Worm (Caenorhabditis elegans) whole organism, L4 larva: ENCODE results near the gene T09A5.15.
A peak's percentile ranks its signal among the peaks of the same experiment; 100 is the strongest.

Experiments
- R02D3.7 ChIP-seq: fragments of 150-350 bp; sonication (generic microtip); optimal IDR thresholded peaks from 3 replicates; lab custom pipeline; 2014; ENCODE audit warnings: missing biosample characterization, missing genetic modification characterization
- Y48G9A.11 ChIP-seq: fragments of 200-800 bp; sonication (Bioruptor generic); IDR thresholded peaks from 2 replicates; pipeline ENCODE4 v1.3.6; 2022; ENCODE audit warnings: missing genetic modification reagents, missing genetic modification characterization, missing compliant biosample characterization
- aha-1 ChIP-seq: fragments of 150-350 bp; peaks from one replicate; lab custom pipeline; 2014; ENCODE audit warnings: missing biosample characterization, missing genetic modification characterization
- aly-2 ChIP-seq: sonication (generic microtip); optimal IDR thresholded peaks from 2 replicates; lab custom pipeline; 2018; ENCODE audit warnings: missing biosample characterization, missing genetic modification characterization
- ceh-44 ChIP-seq: fragments of 200-800 bp; sonication (Bioruptor generic); IDR thresholded peaks from 2 replicates; pipeline ENCODE4 v1.3.6; 2022; ENCODE audit warnings: missing genetic modification reagents, missing genetic modification characterization, missing compliant biosample characterization
- ceh-62 ChIP-seq: sonication (generic microtip); optimal IDR thresholded peaks from 2 replicates; lab custom pipeline; 2017; ENCODE audit warnings: missing biosample characterization, missing genetic modification characterization
- ceh-82 ChIP-seq: sonication (generic microtip); optimal IDR thresholded peaks from 2 replicates; lab custom pipeline; 2017; ENCODE audit warnings: missing biosample characterization, missing genetic modification characterization
- daf-8 ChIP-seq: fragments of 200-800 bp; sonication (Bioruptor generic); IDR thresholded peaks from 2 replicates; pipeline ENCODE4 v1.3.6; 2022; ENCODE audit warnings: missing genetic modification characterization, missing compliant biosample characterization
- dmd-8 ChIP-seq: fragments of 200-800 bp; sonication (Bioruptor generic); IDR thresholded peaks from 2 replicates; pipeline ENCODE4 v1.3.6; 2022; ENCODE audit warnings: missing genetic modification characterization, missing compliant biosample characterization
- fkh-10 ChIP-seq: fragments of 150-350 bp; optimal IDR thresholded peaks from 2 replicates; lab custom pipeline; 2014; ENCODE audit warnings: missing biosample characterization, missing genetic modification reagents, missing genetic modification characterization
- fos-1 ChIP-seq: fragments of 150-350 bp; optimal IDR thresholded peaks from 2 replicates; lab custom pipeline; 2014; ENCODE audit warnings: missing biosample characterization, missing genetic modification characterization
- hif-1 ChIP-seq, 2 experiments: sonication (generic microtip); optimal IDR thresholded peaks; 2 replicates each; lab custom pipeline; 2016 to 2017; ENCODE audit warnings: missing compliant biosample characterization in 2 of 2, missing genetic modification characterization in 2 of 2, missing genetic modification reagents in 2 of 2, missing genotype in 2 of 2, mild to moderate bottlenecking in 1 of 2
- hlh-11 ChIP-seq: fragments of 200-800 bp; sonication (Bioruptor generic); optimal IDR thresholded peaks from 2 replicates; lab custom pipeline; 2018; ENCODE audit warnings: mild to moderate bottlenecking, missing genetic modification characterization, missing compliant biosample characterization
- lim-7 ChIP-seq: fragments of 200-800 bp; sonication (Bioruptor generic); IDR thresholded peaks from 2 replicates; pipeline ENCODE4 v1.3.6; 2022; ENCODE audit warnings: missing genetic modification characterization, missing compliant biosample characterization
- lin-1 ChIP-seq: fragments of 200-800 bp; sonication (Bioruptor generic); IDR thresholded peaks from 2 replicates; pipeline ENCODE4 v1.3.6; 2022; ENCODE audit warnings: missing genetic modification reagents, missing genetic modification characterization, missing compliant biosample characterization
- lin-13 ChIP-seq: fragments of 150-350 bp; optimal IDR thresholded peaks from 2 replicates; lab custom pipeline; 2014; ENCODE audit warnings: missing biosample characterization, missing genetic modification reagents, missing genetic modification characterization
- lin-15B ChIP-seq: fragments of 150-350 bp; sonication (generic microtip); optimal IDR thresholded peaks from 3 replicates; lab custom pipeline; 2014; ENCODE audit warnings: missing biosample characterization, missing genetic modification characterization
- lin-39 ChIP-seq: fragments of 150-350 bp; optimal IDR thresholded peaks from 2 replicates; lab custom pipeline; 2014; ENCODE audit warnings: missing biosample characterization, missing genetic modification reagents, missing genetic modification characterization
- lsy-2 ChIP-seq, 2 experiments: fragments of 150-350 bp in 1 of 2; sonication (generic microtip) in 1 of 2; optimal IDR thresholded peaks; 2 replicates each; lab custom pipeline; 2014 to 2017; ENCODE audit warnings: missing biosample characterization in 2 of 2, missing genetic modification characterization in 2 of 2
- mdl-1 ChIP-seq, 2 experiments: fragments of 150-350 bp in 1 of 2; sonication (generic microtip) in 1 of 2; optimal IDR thresholded peaks; 2 replicates each; lab custom pipeline; 2014 to 2017; ENCODE audit warnings: missing biosample characterization in 2 of 2, missing genetic modification characterization in 2 of 2
- mep-1 ChIP-seq: fragments of 150-350 bp; sonication (generic microtip); optimal IDR thresholded peaks from 3 replicates; lab custom pipeline; 2014; ENCODE audit warnings: missing biosample characterization, missing genetic modification characterization
- mes-2 ChIP-seq: sonication (generic microtip); optimal IDR thresholded peaks from 2 replicates; lab custom pipeline; 2016; ENCODE audit warnings: missing genotype, mild to moderate bottlenecking, missing genetic modification characterization, missing compliant biosample characterization; ENCODE audit not compliant: poor library complexity, severe bottlenecking
- mxl-3 ChIP-seq: fragments of 200-800 bp; sonication (Bioruptor generic); optimal IDR thresholded peaks from 2 replicates; lab custom pipeline; 2018; ENCODE audit warnings: mild to moderate bottlenecking, missing genetic modification characterization, missing compliant biosample characterization
- nhr-11 ChIP-seq: fragments of 150-350 bp; optimal IDR thresholded peaks from 2 replicates; lab custom pipeline; 2014; ENCODE audit warnings: missing biosample characterization, missing genetic modification characterization
- nhr-237 ChIP-seq: sonication (generic microtip); optimal IDR thresholded peaks from 2 replicates; lab custom pipeline; 2017; ENCODE audit warnings: missing biosample characterization, missing genetic modification characterization
- nhr-25 ChIP-seq: sonication (generic microtip); optimal IDR thresholded peaks from 2 replicates; lab custom pipeline; 2017; ENCODE audit warnings: missing genetic modification characterization, mild to moderate bottlenecking, missing compliant biosample characterization, antibody characterized with exemption, moderate library complexity, borderline replicate concordance; ENCODE audit not compliant: insufficient read depth
- nhr-28 ChIP-seq: fragments of 150-350 bp; optimal IDR thresholded peaks from 2 replicates; lab custom pipeline; 2014; ENCODE audit warnings: missing biosample characterization, missing genetic modification characterization
- nhr-41 ChIP-seq: fragments of 200-800 bp; sonication (Bioruptor generic); IDR thresholded peaks from 2 replicates; pipeline ENCODE4 v1.3.6; 2022; ENCODE audit warnings: missing genetic modification reagents, missing genetic modification characterization, missing compliant biosample characterization
- nhr-42 ChIP-seq: fragments of 200-800 bp; sonication (Bioruptor generic); IDR thresholded peaks from 2 replicates; pipeline ENCODE4 v1.3.6; 2022; ENCODE audit warnings: missing genetic modification characterization, missing compliant biosample characterization
- nhr-48 ChIP-seq: sonication (generic microtip); optimal IDR thresholded peaks from 2 replicates; lab custom pipeline; 2016; ENCODE audit warnings: mild to moderate bottlenecking, missing genetic modification characterization, missing compliant biosample characterization
- nhr-76 ChIP-seq: fragments of 150-350 bp; optimal IDR thresholded peaks from 2 replicates; lab custom pipeline; 2014; ENCODE audit warnings: missing biosample characterization, missing genetic modification characterization
- php-3 ChIP-seq: fragments of 200-800 bp; sonication (Bioruptor generic); IDR thresholded peaks from 2 replicates; pipeline ENCODE4 v1.3.6; 2022; ENCODE audit warnings: missing genetic modification reagents, missing genetic modification characterization, missing compliant biosample characterization
- pqm-1 ChIP-seq: sonication (generic microtip); optimal IDR thresholded peaks from 2 replicates; lab custom pipeline; 2017; ENCODE audit warnings: missing biosample characterization, missing genetic modification characterization
- set-16 ChIP-seq: fragments of 200-800 bp; sonication (Bioruptor generic); IDR thresholded peaks from 2 replicates; pipeline ENCODE4 v1.3.6; 2022; ENCODE audit warnings: missing genetic modification reagents, missing genetic modification characterization, missing compliant biosample characterization
- snpc-1.2 ChIP-seq: fragments of 200-800 bp; sonication (Bioruptor generic); IDR thresholded peaks from 2 replicates; pipeline ENCODE4 v1.3.6; 2022; ENCODE audit warnings: missing genetic modification reagents, missing genetic modification characterization, missing compliant biosample characterization
- snpc-4 ChIP-seq: fragments of 150-350 bp; optimal IDR thresholded peaks from 2 replicates; lab custom pipeline; 2014; ENCODE audit warnings: missing biosample characterization, missing genetic modification characterization
- spr-1 ChIP-seq: sonication (generic microtip); optimal IDR thresholded peaks from 2 replicates; lab custom pipeline; 2016; ENCODE audit warnings: mild to moderate bottlenecking, missing genetic modification characterization, missing compliant biosample characterization
- spr-3 ChIP-seq: fragments of 200-800 bp; sonication (Bioruptor generic); optimal IDR thresholded peaks from 2 replicates; lab custom pipeline; 2018; ENCODE audit warnings: mild to moderate bottlenecking, missing genetic modification characterization, missing compliant biosample characterization
- tra-1 ChIP-seq: fragments of 200-800 bp; sonication (Bioruptor generic); IDR thresholded peaks from 2 replicates; pipeline ENCODE4 v1.3.6; 2022; ENCODE audit warnings: missing genetic modification reagents, missing genetic modification characterization, missing compliant biosample characterization
- unc-130 ChIP-seq: sonication (generic microtip); optimal IDR thresholded peaks from 2 replicates; lab custom pipeline; 2016; ENCODE audit warnings: missing genetic modification reagents, missing genetic modification characterization, missing compliant biosample characterization
- unc-39 ChIP-seq: sonication (generic microtip); optimal IDR thresholded peaks from 2 replicates; lab custom pipeline; 2017; ENCODE audit warnings: missing biosample characterization, missing genetic modification characterization
- unc-62 ChIP-seq, 3 experiments: fragments of 150-350 bp in 1 of 3; sonication (generic microtip); optimal IDR thresholded peaks in 2 of 3; peaks in 1 of 3; 1 replicate in 1 of 3; 2 replicates in 2 of 3; lab custom pipeline; 2014 to 2017; ENCODE audit warnings: missing biosample characterization in 3 of 3, missing genetic modification characterization in 3 of 3, missing genetic modification reagents in 3 of 3, missing genotype in 1 of 3
- vab-7 ChIP-seq: fragments of 200-800 bp; sonication (Bioruptor generic); IDR thresholded peaks from 2 replicates; pipeline ENCODE4 v1.3.6; 2022; ENCODE audit warnings: missing genetic modification reagents, missing genetic modification characterization, missing compliant biosample characterization
- zfp-2 ChIP-seq: sonication (generic microtip); optimal IDR thresholded peaks from 2 replicates; lab custom pipeline; 2016; ENCODE audit warnings: mild to moderate bottlenecking, missing genetic modification characterization, missing compliant biosample characterization
- zip-11 ChIP-seq: fragments of 200-800 bp; sonication (Bioruptor generic); IDR thresholded peaks from 2 replicates; pipeline ENCODE4 v1.3.6; 2022; ENCODE audit warnings: missing genetic modification characterization, missing compliant biosample characterization

T09A5.15 gene

DNA sequence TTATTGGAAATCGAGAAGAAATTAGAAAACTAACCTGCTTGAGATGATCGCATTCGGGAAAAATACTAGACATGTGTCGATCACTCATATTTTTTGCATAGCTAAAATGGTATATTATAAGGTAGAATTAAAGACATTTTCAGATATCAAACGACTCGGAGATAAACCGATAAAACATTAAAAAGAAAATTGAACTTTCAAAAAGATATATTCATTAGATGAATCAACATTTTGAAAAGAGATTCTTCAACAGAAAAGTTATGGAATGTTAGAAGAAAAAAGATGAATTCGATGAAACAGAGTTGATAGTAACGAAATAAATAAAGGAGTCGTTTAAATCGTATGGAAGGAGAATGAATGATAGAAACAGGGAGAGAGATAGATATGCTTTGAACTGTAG is 2.1 kb upstream of the T09A5.15 start, which contains the start of gene mdmh-35:
Gene mdmh-35, minus strand, starts transcription at position 101 of the 400 bp plus-strand sequence.
- TF ChIP-seq aha-1 (tag; lab: Kevin White, UChicago) (peak; percentile 26), hlh-11 (tag; lab: Kevin White, UChicago) (no peak), ceh-82 (tag; lab: Kevin White, UChicago) (no peak)

DNA sequence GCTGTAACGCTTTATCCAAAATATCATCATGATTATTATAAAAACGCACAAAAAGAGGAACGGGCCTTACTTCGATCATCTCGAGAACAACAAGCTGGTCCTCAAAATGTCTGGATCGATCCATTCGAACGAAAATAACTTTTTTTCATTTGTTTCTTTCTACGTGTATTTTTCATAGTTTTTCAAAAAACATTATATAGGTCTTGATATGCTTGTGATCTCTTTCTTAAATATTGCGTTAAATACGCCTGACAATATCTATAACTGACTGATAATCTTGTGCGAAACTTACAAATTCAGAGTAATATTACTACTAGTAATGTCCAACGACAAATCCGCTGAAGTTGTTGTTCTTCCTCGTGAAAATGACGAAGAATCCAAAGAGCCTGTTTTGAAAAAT is 341 bp downstream of the T09A5.15 start, which contains the start of gene sds-22:
Gene sds-22, plus strand, starts transcription at position 301 of the 400 bp plus-strand sequence.
- no peak for TF ChIP-seq zfp-2 (tag; lab: Kevin White, UChicago)
- no peak for TF ChIP-seq php-3 (GFP tag; lab: Robert Waterston, UW)
- no peak for TF ChIP-seq pqm-1 (tag; lab: Kevin White, UChicago)
- TF ChIP-seq spr-1 (tag; lab: Kevin White, UChicago) = no peak
- no peak for TF ChIP-seq lim-7 (GFP tag; lab: Robert Waterston, UW)
- TF ChIP-seq dmd-8 (GFP tag; lab: Robert Waterston, UW) = no peak
- no peak for TF ChIP-seq ceh-62
- peak; percentile 13 for TF ChIP-seq aha-1 (tag; lab: Kevin White, UChicago)
- TF ChIP-seq, all 104 proteins: peak for 1

DNA sequence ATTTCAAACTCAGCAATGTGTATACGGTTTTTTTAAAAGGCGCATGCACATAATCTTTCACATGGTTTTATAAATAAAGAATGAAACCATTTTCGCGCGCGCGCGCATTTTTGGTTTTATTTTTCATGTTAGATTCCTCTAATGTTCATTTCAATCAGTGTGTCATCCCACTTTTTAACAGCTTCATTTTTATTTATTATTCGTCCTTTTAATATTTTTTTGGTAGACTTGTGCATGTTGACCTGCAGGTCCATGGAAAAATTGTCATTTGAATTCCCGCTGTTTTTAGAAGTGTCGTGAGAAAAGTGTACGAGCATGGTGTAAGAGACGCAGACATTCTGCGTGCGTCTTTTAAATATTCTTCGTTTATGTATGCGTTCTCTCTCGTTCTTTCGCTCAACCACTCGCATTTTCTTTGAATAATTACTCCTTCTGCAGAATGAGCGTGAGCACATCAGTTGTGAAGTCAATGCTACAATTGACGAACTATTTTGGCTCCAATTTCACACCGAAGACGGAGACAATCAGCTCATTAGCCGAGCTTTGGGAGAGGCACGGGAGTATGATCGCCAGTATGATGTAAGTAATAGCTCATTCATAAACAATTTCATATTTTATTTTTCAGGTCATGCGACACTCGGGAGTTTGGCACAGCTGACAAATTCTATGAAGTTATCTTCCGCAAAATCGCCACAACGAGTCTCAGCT is 2.6 kb downstream of the T09A5.15 start, which contains the start of gene lin-5:
Gene lin-5, plus strand, starts transcription at position 354 of the 708 bp plus-strand sequence.
- TF ChIP-seq lsy-2 (tag; optimal IDR thresholded peaks at IDR 0.05; lab: Kevin White, UChicago) (peak in 1 of 2 experiments; percentile 86), tra-1 (GFP tag; lab: Robert Waterston, UW) (no peak), fos-1 (tag; lab: Kevin White, UChicago) (no peak), spr-1 (tag; lab: Kevin White, UChicago) (no peak), unc-130 (GFP tag; lab: Kevin White, UChicago) (peak; percentile 74), nhr-237 (tag; lab: Kevin White, UChicago) (no peak), dmd-8 (GFP tag; lab: Robert Waterston, UW) (no peak), ceh-44 (GFP tag; lab: Robert Waterston, UW) (no peak), set-16 (no peak), nhr-41 (GFP tag; lab: Robert Waterston, UW) (no peak), spr-3 (no peak), hlh-11 (tag; lab: Kevin White, UChicago) (no peak), Y48G9A.11 (GFP tag; lab: Robert Waterston, UW) (peak; percentile 38; the same call in 1 of the 2 replicates), vab-7 (GFP tag; lab: Robert Waterston, UW) (no peak), R02D3.7 (tag; lab: Kevin White, UChicago) (no peak), mdl-1 (tag; optimal IDR thresholded peaks at IDR 0.05; lab: Kevin White, UChicago) (peak in 1 of 2 experiments; percentile 23), lin-13 (GFP tag; lab: Kevin White, UChicago) (peak; percentile 20), snpc-1.2 (GFP tag; lab: Robert Waterston, UW) (no peak), nhr-25 (no peak), zip-11 (GFP tag; lab: Robert Waterston, UW) (no peak), zfp-2 (tag; lab: Kevin White, UChicago) (no peak), unc-62 (GFP tag; optimal IDR thresholded peaks at IDR 0.05 in 1 of 2; lab: Kevin White, UChicago) (peak in 1 of 2 experiments; percentile 91), unc-62 (tag; optimal IDR thresholded peaks at IDR 0.05; lab: Kevin White, UChicago) (no peak), mep-1 (tag; lab: Kevin White, UChicago) (peak; percentile 67), unc-39 (tag; lab: Kevin White, UChicago) (no peak), nhr-11 (tag; lab: Kevin White, UChicago) (peak; percentile 36), aly-2 (tag; lab: Kevin White, UChicago) (no peak), nhr-48 (tag; lab: Kevin White, UChicago) (no peak), nhr-42 (no peak), fkh-10 (peak; percentile 9), lim-7 (GFP tag; lab: Robert Waterston, UW) (no peak), lin-1 (GFP tag; lab: Robert Waterston, UW) (no peak), ceh-62 (no peak), snpc-4 (tag; lab: Kevin White, UChicago) (no peak), lin-15B (no peak), lin-39 (tag; lab: Kevin White, UChicago) (no peak), mes-2 (tag; lab: Kevin White, UChicago) (peak; percentile 70), hif-1 (tag; optimal IDR thresholded peaks at IDR 0.05; lab: Kevin White, UChicago) (peak in 1 of 2 experiments; percentile 74), daf-8 (GFP tag; lab: Robert Waterston, UW) (no peak), nhr-28 (no peak), nhr-76 (tag; lab: Kevin White, UChicago) (no peak), mxl-3 (peak; percentile 27)
